Worm (Caenorhabditis elegans) whole organism, mixed stage, embryonic: ENCODE results near the gene zipt-17.
A peak's percentile ranks its signal among the peaks of the same experiment; 100 is the strongest.

ENCODE experiments used
- M03D4.4 ChIP-seq: sonication (generic microtip); optimal IDR thresholded peaks from 2 replicates; lab custom pipeline; 2017; ENCODE audit warnings: mild to moderate bottlenecking, missing genetic modification characterization, missing compliant biosample characterization
- bed-3 ChIP-seq: fragments of 200-800 bp; sonication (Bioruptor generic); optimal IDR thresholded peaks from 3 replicates; lab custom pipeline; 2018; ENCODE audit warnings: mild to moderate bottlenecking, missing genetic modification characterization, moderate library complexity, missing compliant biosample characterization
- blmp-1 ChIP-seq: fragments of 150-350 bp; optimal IDR thresholded peaks from 2 replicates; lab custom pipeline; 2014; ENCODE audit warnings: missing biosample characterization, missing genetic modification characterization
- ceh-39 ChIP-seq: fragments of 150-350 bp; optimal IDR thresholded peaks from 2 replicates; lab custom pipeline; 2014; ENCODE audit warnings: missing biosample characterization, missing genetic modification characterization
- ceh-43 ChIP-seq: fragments of 200-800 bp; sonication (Bioruptor generic); optimal IDR thresholded peaks from 2 replicates; lab custom pipeline; 2018; ENCODE audit warnings: mild to moderate bottlenecking, missing genetic modification characterization, moderate library complexity, missing compliant biosample characterization
- ceh-83 ChIP-seq: fragments of 200-800 bp; sonication (Bioruptor generic); optimal IDR thresholded peaks from 2 replicates; lab custom pipeline; 2018; ENCODE audit warnings: mild to moderate bottlenecking, missing genetic modification characterization, missing compliant biosample characterization
- ces-1 ChIP-seq: fragments of 150-350 bp; optimal IDR thresholded peaks from 2 replicates; lab custom pipeline; 2014; ENCODE audit warnings: missing biosample characterization, missing genetic modification reagents, missing genetic modification characterization
- cnd-1 ChIP-seq: fragments of 200-800 bp; sonication (Bioruptor generic); optimal IDR thresholded peaks from 2 replicates; lab custom pipeline; 2018; ENCODE audit warnings: mild to moderate bottlenecking, missing genetic modification characterization, missing compliant biosample characterization
- drap-1 ChIP-seq: fragments of 200-800 bp; sonication (Bioruptor generic); optimal IDR thresholded peaks from 3 replicates; lab custom pipeline; 2018; ENCODE audit warnings: mild to moderate bottlenecking, missing genetic modification characterization, missing compliant biosample characterization
- elt-1 ChIP-seq: sonication (generic microtip); optimal IDR thresholded peaks from 2 replicates; lab custom pipeline; 2017; ENCODE audit warnings: missing genetic modification characterization, mild to moderate bottlenecking, missing compliant biosample characterization, antibody characterized with exemption, moderate library complexity, borderline replicate concordance; ENCODE audit not compliant: insufficient read depth
- elt-3 ChIP-seq: fragments of 150-350 bp; optimal IDR thresholded peaks from 2 replicates; lab custom pipeline; 2014; ENCODE audit warnings: missing biosample characterization, missing genetic modification characterization
- flh-1 ChIP-seq: fragments of 200-800 bp; sonication (Bioruptor generic); optimal IDR thresholded peaks from 2 replicates; lab custom pipeline; 2018; ENCODE audit warnings: mild to moderate bottlenecking, missing genetic modification characterization, moderate library complexity, missing compliant biosample characterization
- ham-2 ChIP-seq: fragments of 200-800 bp; sonication (Bioruptor generic); optimal IDR thresholded peaks from 2 replicates; lab custom pipeline; 2018; ENCODE audit warnings: mild to moderate bottlenecking, missing genetic modification characterization, missing compliant biosample characterization
- hlh-1 ChIP-seq: fragments of 150-350 bp; optimal IDR thresholded peaks from 2 replicates; lab custom pipeline; 2014; ENCODE audit warnings: missing biosample characterization, missing genetic modification reagents, missing genetic modification characterization
- lin-13 ChIP-seq: fragments of 150-350 bp; optimal IDR thresholded peaks from 2 replicates; lab custom pipeline; 2014; ENCODE audit warnings: missing biosample characterization, missing genetic modification characterization
- lin-32 ChIP-seq: fragments of 200-800 bp; sonication (Bioruptor generic); optimal IDR thresholded peaks from 2 replicates; lab custom pipeline; 2018; ENCODE audit warnings: mild to moderate bottlenecking, missing genetic modification characterization, missing compliant biosample characterization
- lsy-2 ChIP-seq: fragments of 150-350 bp; optimal IDR thresholded peaks from 2 replicates; lab custom pipeline; 2014; ENCODE audit warnings: missing biosample characterization, missing genetic modification characterization
- mep-1 ChIP-seq: fragments of 150-350 bp; optimal IDR thresholded peaks from 2 replicates; lab custom pipeline; 2017; ENCODE audit warnings: missing biosample characterization, missing genetic modification reagents, missing genetic modification characterization, inconsistent platforms
- mls-2 ChIP-seq: sonication (generic microtip); optimal IDR thresholded peaks from 2 replicates; lab custom pipeline; 2016; ENCODE audit warnings: mild to moderate bottlenecking, missing genetic modification characterization, moderate library complexity, missing compliant biosample characterization
- nhr-12 ChIP-seq: fragments of 150-350 bp; optimal IDR thresholded peaks from 2 replicates; lab custom pipeline; 2014; ENCODE audit warnings: missing biosample characterization, missing genetic modification characterization
- nhr-237 ChIP-seq: fragments of 150-350 bp; optimal IDR thresholded peaks from 2 replicates; lab custom pipeline; 2014; ENCODE audit warnings: missing biosample characterization, missing genetic modification characterization
- nhr-28 ChIP-seq: fragments of 150-350 bp; optimal IDR thresholded peaks from 2 replicates; lab custom pipeline; 2014; ENCODE audit warnings: missing biosample characterization, missing genetic modification characterization
- nhr-76 ChIP-seq: sonication (generic microtip); optimal IDR thresholded peaks from 2 replicates; lab custom pipeline; 2017; ENCODE audit warnings: missing biosample characterization, missing genetic modification characterization
- pha-4 ChIP-seq: fragments of 150-350 bp; optimal IDR thresholded peaks from 2 replicates; lab custom pipeline; 2018; ENCODE audit warnings: missing biosample characterization, missing genetic modification reagents, missing genetic modification characterization
- sem-2 ChIP-seq: fragments of 200-800 bp; sonication (Bioruptor generic); optimal IDR thresholded peaks from 2 replicates; lab custom pipeline; 2018; ENCODE audit warnings: mild to moderate bottlenecking, missing genetic modification characterization, missing compliant biosample characterization
- tbx-8 ChIP-seq: fragments of 200-800 bp; sonication (Bioruptor generic); optimal IDR thresholded peaks from 2 replicates; lab custom pipeline; 2018; ENCODE audit warnings: mild to moderate bottlenecking, missing genetic modification characterization, moderate library complexity, missing compliant biosample characterization
- unc-120 ChIP-seq: sonication (generic microtip); optimal IDR thresholded peaks from 2 replicates; lab custom pipeline; 2017; ENCODE audit warnings: missing genetic modification characterization, missing compliant biosample characterization; ENCODE audit not compliant: poor library complexity, severe bottlenecking
- unc-39 ChIP-seq: fragments of 150-350 bp; optimal IDR thresholded peaks from 2 replicates; lab custom pipeline; 2014; ENCODE audit warnings: missing biosample characterization, missing genetic modification characterization
- unc-62 ChIP-seq: fragments of 150-350 bp; optimal IDR thresholded peaks from 2 replicates; lab custom pipeline; 2014; ENCODE audit warnings: missing biosample characterization, missing genetic modification reagents, missing genetic modification characterization
- zip-8 ChIP-seq: fragments of 150-350 bp; optimal IDR thresholded peaks from 2 replicates; lab custom pipeline; 2014; ENCODE audit warnings: missing biosample characterization, missing genetic modification characterization
- ztf-11 ChIP-seq: fragments of 150-350 bp; optimal IDR thresholded peaks from 2 replicates; lab custom pipeline; 2014; ENCODE audit warnings: missing biosample characterization, missing genetic modification characterization

Gene zipt-17

ce11 chrIV:17346599-17347218 is 20.5 kb downstream of the zipt-17 start, which contains the start of the genes clec-197 and clec-198:
Gene clec-197, minus strand, starts transcription at chrIV:17346699.
Gene clec-198, plus strand, starts transcription at chrIV:17347168.
- TF ChIP-seq ztf-11 (tag; lab: Kevin White, UChicago): no peak
- TF ChIP-seq ham-2: no peak

ce11 chrIV:17343482-17343881 is 23.7 kb downstream of the zipt-17 start, which contains the start of gene C49C3.11:
Gene C49C3.11, plus strand, starts transcription at chrIV:17343782.
- TF ChIP-seq M03D4.4 (tag; lab: Kevin White, UChicago): no peak
- no peak for TF ChIP-seq elt-3 (tag; lab: Kevin White, UChicago)
- TF ChIP-seq sem-2 (GFP tag; lab: Kevin White, UChicago): no peak
- TF ChIP-seq ces-1 (GFP tag; lab: Kevin White, UChicago): no peak
- TF ChIP-seq ztf-11 (tag; lab: Kevin White, UChicago): no peak
- no peak for TF ChIP-seq blmp-1
- TF ChIP-seq nhr-12 (tag; lab: Kevin White, UChicago): no peak
- no peak for TF ChIP-seq zip-8 (tag; lab: Kevin White, UChicago)
- TF ChIP-seq bed-3 (GFP tag; lab: Kevin White, UChicago): no peak
- no peak for TF ChIP-seq hlh-1 (tag; lab: Kevin White, UChicago)
- no peak for TF ChIP-seq nhr-28
- TF ChIP-seq lin-13 (tag; lab: Kevin White, UChicago): no peak
- no peak for TF ChIP-seq nhr-76 (tag; lab: Kevin White, UChicago)
- no peak for TF ChIP-seq unc-62 (GFP tag; lab: Kevin White, UChicago)

- TF ChIP-seq nhr-76 (tag; lab: Kevin White, UChicago): no peak
- TF ChIP-seq, all 35 proteins: peak for 0
Observed at ce11 chrIV:17342667-17343066, 24.5 kb downstream of the zipt-17 start, which contains the start of gene C49C3.21. Gene C49C3.21, plus strand, starts transcription at chrIV:17342967.

ce11 chrIV:17342179-17342578 is 25.0 kb downstream of the zipt-17 start, which contains the start of gene C49C3.9:
Gene C49C3.9, minus strand, starts transcription at chrIV:17342314.
- no peak for TF ChIP-seq lin-13 (tag; lab: Kevin White, UChicago)
- no peak for TF ChIP-seq mls-2 (tag; lab: Kevin White, UChicago)
- no peak for TF ChIP-seq nhr-76 (tag; lab: Kevin White, UChicago)

ce11 chrIV:17341033-17341432 is 26.2 kb downstream of the zipt-17 start:
- no peak for TF ChIP-seq pha-4 (tag; lab: Kevin White, UChicago)
- no peak for TF ChIP-seq ceh-83 (GFP tag; lab: Kevin White, UChicago)
- TF ChIP-seq ceh-43: no peak
- no peak for TF ChIP-seq lsy-2 (tag; lab: Kevin White, UChicago)

ce11 chrIV:17338920-17339510 is 28.2 kb downstream of the zipt-17 start, which contains the start of gene C49C3.10:
Gene C49C3.10, minus strand, starts transcription at chrIV:17338970.
- no peak for TF ChIP-seq cnd-1 (tag; lab: Kevin White, UChicago)
- no peak for TF ChIP-seq unc-39
- no peak for TF ChIP-seq tbx-8 (GFP tag; lab: Kevin White, UChicago)
- TF ChIP-seq drap-1 (GFP tag; lab: Kevin White, UChicago): no peak
- TF ChIP-seq nhr-28: no peak
- no peak for TF ChIP-seq hlh-1 (tag; lab: Kevin White, UChicago)
- no peak for TF ChIP-seq ztf-11 (tag; lab: Kevin White, UChicago)
- TF ChIP-seq elt-1: no peak
- TF ChIP-seq mls-2 (tag; lab: Kevin White, UChicago): no peak
- no peak for TF ChIP-seq nhr-237 (tag; lab: Kevin White, UChicago)
- no peak for TF ChIP-seq bed-3 (GFP tag; lab: Kevin White, UChicago)
- TF ChIP-seq elt-3 (tag; lab: Kevin White, UChicago): no peak
- TF ChIP-seq lin-13 (tag; lab: Kevin White, UChicago): no peak
- TF ChIP-seq M03D4.4 (tag; lab: Kevin White, UChicago): no peak

ce11 chrIV:17335031-17335430 is 32.2 kb downstream of the zipt-17 start, which contains the start of gene C49C3.8:
Gene C49C3.8, plus strand, starts transcription at chrIV:17335203.
- TF ChIP-seq ces-1 (GFP tag; lab: Kevin White, UChicago) (peak; percentile 43), lin-32 (GFP tag; lab: Kevin White, UChicago) (no peak), ceh-39 (tag; lab: Kevin White, UChicago) (peak; percentile 59), pha-4 (tag; lab: Kevin White, UChicago) (no peak), hlh-1 (tag; lab: Kevin White, UChicago) (peak; percentile 53), mep-1 (no peak), unc-120 (tag; lab: Kevin White, UChicago) (no peak), flh-1 (GFP tag; lab: Kevin White, UChicago) (no peak)
